Worm (Caenorhabditis elegans) whole organism, L1 larva: ENCODE measurements around the gene gcy-21.

Experiments
- C34B4.2 ChIP-seq: sonication (generic microtip); optimal IDR thresholded peaks from 2 replicates; lab custom pipeline; 2017; ENCODE audit warnings: mild to moderate bottlenecking, missing genetic modification characterization, missing compliant biosample characterization
- ama-1 ChIP-seq: fragments of 150-350 bp; optimal IDR thresholded peaks from 2 replicates; lab custom pipeline; 2014
- egl-27 ChIP-seq, 2 experiments: fragments of 150-350 bp in 1 of 2; sonication (generic microtip); optimal IDR thresholded peaks; 3 replicates each; lab custom pipeline; 2017 to 2018; ENCODE audit warnings: missing biosample characterization in 2 of 2, missing genetic modification characterization in 2 of 2, missing genetic modification reagents in 2 of 2
- nhr-11 ChIP-seq: fragments of 150-350 bp; optimal IDR thresholded peaks from 2 replicates; lab custom pipeline; 2014; ENCODE audit warnings: missing biosample characterization, missing genetic modification characterization

ce11 chrII:2684208-2684607, 24.7 kb downstream of the gcy-21 start, which contains the start of gene ceh-87:
- TF ChIP-seq C34B4.2 (tag; lab: Kevin White, UChicago) = no peak
- TF ChIP-seq egl-27 (tag; optimal IDR thresholded peaks at IDR 0.05; lab: Kevin White, UChicago) = no peak
- no peak for TF ChIP-seq nhr-11 (tag; lab: Kevin White, UChicago)
- no peak for TF ChIP-seq ama-1 (lab: Kevin White, UChicago)
